Fruit fly (Drosophila melanogaster) whole organism, embryonic: ENCODE data around the gene Tim13.
A peak's percentile ranks its signal among the peaks of the same experiment; 100 is the strongest.

ENCODE experiments used
- Abd-B ChIP-seq: fragments of 200-800 bp; sonication (Bioruptor generic); optimal IDR thresholded peaks from 2 replicates; lab custom pipeline; 2018; ENCODE audit warnings: missing biosample characterization, mild to moderate bottlenecking, missing genetic modification characterization, moderate library complexity
- BEAF-32 ChIP-seq: fragments of 200-800 bp; sonication (Bioruptor generic); optimal IDR thresholded peaks from 3 replicates; lab custom pipeline; 2017; ENCODE audit warnings: missing biosample characterization, missing genetic modification characterization, mild to moderate bottlenecking, moderate library complexity, missing genetic modification reagents
- CG11504 ChIP-seq: fragments of 200-800 bp; sonication (Bioruptor generic); optimal IDR thresholded peaks from 3 replicates; lab custom pipeline; 2019; ENCODE audit warnings: missing biosample characterization, mild to moderate bottlenecking, missing genetic modification characterization, moderate library complexity
- CG11560 ChIP-seq: fragments of 200-800 bp; sonication (Bioruptor generic); IDR thresholded peaks from 3 replicates; pipeline ENCODE4 v1.3.6; 2022; ENCODE audit warnings: missing biosample characterization, missing genetic modification characterization
- CG12391 ChIP-seq: fragments of 200-800 bp; sonication (Bioruptor generic); optimal IDR thresholded peaks from 3 replicates; lab custom pipeline; 2018; ENCODE audit warnings: missing biosample characterization, mild to moderate bottlenecking, missing genetic modification characterization, moderate library complexity
- CG12744 ChIP-seq: fragments of 200-800 bp; sonication (Bioruptor generic); optimal IDR thresholded peaks from 2 replicates; lab custom pipeline; 2016; ENCODE audit warnings: missing biosample characterization, missing genetic modification characterization
- CG13624 ChIP-seq: fragments of 200-800 bp; sonication (Bioruptor generic); optimal IDR thresholded peaks from 2 replicates; lab custom pipeline; 2016; ENCODE audit warnings: missing biosample characterization, missing genetic modification characterization
- CG14014 ChIP-seq: fragments of 200-800 bp; sonication (Bioruptor generic); IDR thresholded peaks from 2 replicates; pipeline ENCODE4 v1.3.6; 2022; ENCODE audit warnings: missing biosample characterization, missing genetic modification characterization
- CG14710 ChIP-seq: fragments of 200-800 bp; sonication (Bioruptor generic); optimal IDR thresholded peaks from 3 replicates; lab custom pipeline; 2019; ENCODE audit warnings: missing biosample characterization, mild to moderate bottlenecking, missing genetic modification characterization, moderate library complexity
- CG16815 ChIP-seq: fragments of 200-800 bp; sonication (Bioruptor generic); optimal IDR thresholded peaks from 3 replicates; lab custom pipeline; 2017; ENCODE audit warnings: missing biosample characterization, mild to moderate bottlenecking, missing genetic modification characterization
- CG1792 ChIP-seq: fragments of 200-800 bp; sonication (Bioruptor generic); optimal IDR thresholded peaks from 2 replicates; lab custom pipeline; 2016; ENCODE audit warnings: missing biosample characterization, missing genetic modification characterization
- CG30403 ChIP-seq: fragments of 200-800 bp; sonication (Bioruptor generic); optimal IDR thresholded peaks from 3 replicates; lab custom pipeline; 2016; ENCODE audit warnings: missing biosample characterization, missing genetic modification characterization
- CG34224 ChIP-seq: fragments of 200-800 bp; sonication (Bioruptor generic); IDR thresholded peaks from 3 replicates; pipeline ENCODE4 v1.3.6; 2022; ENCODE audit warnings: missing biosample characterization, missing genetic modification characterization; ENCODE audit not compliant: partially characterized antibody
- CG3995 ChIP-seq: fragments of 200-800 bp; sonication (Bioruptor generic); optimal IDR thresholded peaks from 3 replicates; lab custom pipeline; 2016; ENCODE audit warnings: missing biosample characterization, missing genetic modification characterization
- CG4360 ChIP-seq: fragments of 200-800 bp; sonication (Bioruptor generic); IDR thresholded peaks from 2 replicates; pipeline ENCODE4 v1.3.6; 2022; ENCODE audit warnings: missing biosample characterization, missing genetic modification characterization
- CG4820 ChIP-seq: fragments of 200-800 bp; sonication (Bioruptor generic); optimal IDR thresholded peaks from 3 replicates; lab custom pipeline; 2016; ENCODE audit warnings: missing biosample characterization, missing genetic modification characterization
- CG5245 ChIP-seq: fragments of 200-800 bp; sonication (Bioruptor generic); optimal IDR thresholded peaks from 3 replicates; lab custom pipeline; 2016; ENCODE audit warnings: missing biosample characterization, missing genetic modification characterization
- CG6791 ChIP-seq: fragments of 200-800 bp; sonication (Bioruptor generic); IDR thresholded peaks from 3 replicates; pipeline ENCODE4 v1.3.6; 2022; ENCODE audit warnings: missing biosample characterization, missing genetic modification characterization; ENCODE audit not compliant: partially characterized antibody
- CG7987 ChIP-seq: fragments of 200-800 bp; sonication (Bioruptor generic); optimal IDR thresholded peaks from 2 replicates; lab custom pipeline; 2018; ENCODE audit warnings: missing biosample characterization, mild to moderate bottlenecking, missing genetic modification characterization, moderate library complexity
- CHES-1-like ChIP-seq: fragments of 200-800 bp; sonication (Bioruptor generic); optimal IDR thresholded peaks from 2 replicates; lab custom pipeline; 2016; ENCODE audit warnings: missing biosample characterization, missing genetic modification characterization
- Dref ChIP-seq: fragments of 200-800 bp; sonication (Bioruptor generic); IDR thresholded peaks from 2 replicates; pipeline ENCODE4 v1.3.6; 2022; ENCODE audit warnings: missing biosample characterization, missing genetic modification characterization
- Ets65A ChIP-seq: fragments of 200-800 bp; sonication (Bioruptor generic); peaks from one replicate; lab custom pipeline; 2016; ENCODE audit warnings: missing biosample characterization, missing genetic modification characterization
- GATAe ChIP-seq: fragments of 200-800 bp; sonication (Bioruptor generic); conservative IDR thresholded peaks from 2 replicates; pipeline ENCODE4 v1.3.6; 2022; ENCODE audit warnings: missing biosample characterization, missing genetic modification characterization
- Gug ChIP-seq: fragments of 200-800 bp; sonication (Bioruptor generic); IDR thresholded peaks from 4 replicates; pipeline ENCODE4 v1.3.6; 2022; ENCODE audit warnings: missing biosample characterization, missing genetic modification characterization
- Neu2 ChIP-seq: fragments of 200-800 bp; sonication (Bioruptor generic); optimal IDR thresholded peaks from 3 replicates; lab custom pipeline; 2016; ENCODE audit warnings: missing biosample characterization, missing genetic modification characterization, borderline replicate concordance
- Opbp ChIP-seq: fragments of 200-800 bp; sonication (Bioruptor generic); IDR thresholded peaks from 3 replicates; pipeline ENCODE4 v1.3.6; 2022; ENCODE audit warnings: missing biosample characterization, missing genetic modification characterization; ENCODE audit not compliant: partially characterized antibody
- Vsx1 ChIP-seq: fragments of 200-800 bp; sonication (Bioruptor generic); optimal IDR thresholded peaks from 2 replicates; lab custom pipeline; 2017; ENCODE audit warnings: missing biosample characterization, mild to moderate bottlenecking, missing genetic modification characterization, missing genetic modification reagents
- bcd ChIP-seq: fragments of 200-800 bp; sonication (Bioruptor generic); optimal IDR thresholded peaks from 2 replicates; lab custom pipeline; 2017; ENCODE audit warnings: missing biosample characterization, mild to moderate bottlenecking, missing genetic modification characterization
- crp ChIP-seq, 2 experiments: fragments of 200-800 bp; sonication (Bioruptor generic); optimal IDR thresholded peaks; 2 replicates in 1 of 2; 3 replicates in 1 of 2; lab custom pipeline; 2017; ENCODE audit warnings: missing biosample characterization in 2 of 2, missing genetic modification characterization in 2 of 2, mild to moderate bottlenecking in 1 of 2, moderate library complexity in 1 of 2
- dm ChIP-seq: fragments of 200-800 bp; sonication (Bioruptor generic); optimal IDR thresholded peaks from 3 replicates; lab custom pipeline; 2016; ENCODE audit warnings: missing biosample characterization, missing genetic modification characterization
- dpn ChIP-seq, 2 experiments: fragments of 200-800 bp; sonication (Bioruptor generic); optimal IDR thresholded peaks; 3 replicates each; lab custom pipeline; 2016; ENCODE audit warnings: missing biosample characterization in 2 of 2, missing genetic modification characterization in 2 of 2
- ewg ChIP-seq: fragments of 200-800 bp; sonication (Bioruptor generic); optimal IDR thresholded peaks from 3 replicates; lab custom pipeline; 2017; ENCODE audit warnings: mild to moderate bottlenecking, missing biosample characterization, missing genetic modification reagents, missing genetic modification characterization
- gfzf ChIP-seq: fragments of 200-800 bp; sonication (Bioruptor generic); optimal IDR thresholded peaks from 2 replicates; lab custom pipeline; 2016; ENCODE audit warnings: missing biosample characterization, mild to moderate bottlenecking, missing genetic modification characterization, moderate library complexity
- hb ChIP-seq: fragments of 200-800 bp; sonication (Bioruptor generic); IDR thresholded peaks from 3 replicates; pipeline ENCODE4 v1.3.6; 2022; ENCODE audit warnings: missing biosample characterization, missing genetic modification characterization; ENCODE audit not compliant: partially characterized antibody
- hbn ChIP-seq: fragments of 200-800 bp; sonication (Bioruptor generic); IDR thresholded peaks from 2 replicates; pipeline ENCODE4 v1.3.6; 2022; ENCODE audit warnings: missing biosample characterization, missing genetic modification characterization; ENCODE audit not compliant: partially characterized antibody
- inv ChIP-seq: fragments of 200-800 bp; sonication (Bioruptor generic); IDR thresholded peaks from 2 replicates; pipeline ENCODE4 v1.3.6; 2022; ENCODE audit warnings: missing biosample characterization, missing genetic modification characterization; ENCODE audit not compliant: partially characterized antibody
- knrl ChIP-seq: fragments of 200-800 bp; sonication (Bioruptor generic); IDR thresholded peaks from 3 replicates; pipeline ENCODE4 v1.3.6; 2022; ENCODE audit warnings: missing biosample characterization, missing genetic modification characterization; ENCODE audit not compliant: partially characterized antibody
- lilli ChIP-seq: fragments of 200-800 bp; sonication (Bioruptor generic); optimal IDR thresholded peaks from 3 replicates; lab custom pipeline; 2016; ENCODE audit warnings: missing biosample characterization, missing genetic modification characterization
- mam ChIP-seq: fragments of 200-800 bp; sonication (Bioruptor generic); optimal IDR thresholded peaks from 3 replicates; lab custom pipeline; 2016; ENCODE audit warnings: missing biosample characterization, missing genetic modification characterization
- nerfin-2 ChIP-seq: fragments of 200-800 bp; sonication (Bioruptor generic); IDR thresholded peaks from 2 replicates; pipeline ENCODE4 v1.3.6; 2022; ENCODE audit warnings: missing biosample characterization, missing genetic modification characterization; ENCODE audit not compliant: partially characterized antibody
- p53 ChIP-seq: fragments of 200-800 bp; sonication (Bioruptor generic); optimal IDR thresholded peaks from 2 replicates; lab custom pipeline; 2016; ENCODE audit warnings: missing biosample characterization, missing genetic modification characterization
- phol ChIP-seq: fragments of 200-800 bp; sonication (Bioruptor generic); optimal IDR thresholded peaks from 3 replicates; lab custom pipeline; 2018; ENCODE audit warnings: missing biosample characterization, mild to moderate bottlenecking, missing genetic modification characterization, moderate library complexity
- shn ChIP-seq: fragments of 200-800 bp; sonication (Bioruptor generic); optimal IDR thresholded peaks from 3 replicates; lab custom pipeline; 2016; ENCODE audit warnings: missing biosample characterization, missing genetic modification characterization
- sim ChIP-seq: fragments of 200-800 bp; sonication (Bioruptor generic); IDR thresholded peaks from 2 replicates; pipeline ENCODE4 v1.3.6; 2022; ENCODE audit warnings: missing biosample characterization, missing genetic modification characterization
- slp2 ChIP-seq: fragments of 200-800 bp; sonication (Bioruptor generic); optimal IDR thresholded peaks from 2 replicates; lab custom pipeline; 2016; ENCODE audit warnings: missing biosample characterization, missing genetic modification characterization
- sna ChIP-seq: fragments of 200-800 bp; sonication (Bioruptor generic); IDR thresholded peaks from 2 replicates; pipeline ENCODE4 v1.3.6; 2022; ENCODE audit warnings: missing biosample characterization, missing genetic modification characterization; ENCODE audit not compliant: partially characterized antibody
- sob ChIP-seq: fragments of 200-800 bp; sonication (Bioruptor generic); IDR thresholded peaks from 2 replicates; pipeline ENCODE4 v1.3.6; 2022; ENCODE audit warnings: missing biosample characterization, missing genetic modification characterization
- vnd ChIP-seq: fragments of 200-800 bp; sonication (Bioruptor generic); IDR thresholded peaks from 3 replicates; pipeline ENCODE4 v1.3.6; 2022; ENCODE audit warnings: missing biosample characterization, missing genetic modification characterization; ENCODE audit not compliant: partially characterized antibody
- zen2 ChIP-seq: fragments of 200-800 bp; sonication (Bioruptor generic); IDR thresholded peaks from 3 replicates; pipeline ENCODE4 v1.3.6; 2022; ENCODE audit warnings: missing biosample characterization, missing genetic modification characterization; ENCODE audit not compliant: partially characterized antibody

The Tim13 gene

dm6 chr3L:11789773-11790172 lies 15.5 kb upstream of the Tim13 start, which contains the start of gene Pi3K68D (continued):
- peak; percentile 6 for TF ChIP-seq shn (GFP tag; lab: Kevin White, UChicago)
- TF ChIP-seq GATAe (GFP tag; lab: Robert Waterston, UW): no peak
- peak; percentile 15 for TF ChIP-seq CG7987 (GFP tag; lab: Kevin White, UChicago)
- TF ChIP-seq dm (GFP tag; lab: Kevin White, UChicago): no peak
- no peak for TF ChIP-seq CG5245 (GFP tag; lab: Kevin White, UChicago)
- TF ChIP-seq Opbp: peak; percentile 97
- TF ChIP-seq dpn (GFP tag; optimal IDR thresholded peaks at IDR 0.05; lab: Kevin White, UChicago): peak; percentile 13 to 17
- peak; percentile 47 for TF ChIP-seq phol (tag; lab: Kevin White, UChicago)
- no peak for TF ChIP-seq Gug
- TF ChIP-seq crp (GFP tag; optimal IDR thresholded peaks at IDR 0.05; lab: Kevin White, UChicago): peak in 1 of 2 experiments; percentile 65
- peak; percentile 94 for TF ChIP-seq Dref (GFP tag; lab: Robert Waterston, UW)
- peak; percentile 2 for TF ChIP-seq slp2
- TF ChIP-seq CG1792 (GFP tag; lab: Kevin White, UChicago): peak; percentile 8
- peak; percentile 92 for TF ChIP-seq inv (GFP tag; lab: Robert Waterston, UW)
- TF ChIP-seq CG4820 (GFP tag; lab: Kevin White, UChicago): no peak
- TF ChIP-seq zen2 (GFP tag; lab: Robert Waterston, UW): peak; percentile 85
- TF ChIP-seq hb (GFP tag; lab: Robert Waterston, UW): peak; percentile 90
- peak; percentile 36 for TF ChIP-seq lilli (GFP tag; lab: Kevin White, UChicago)
- no peak for TF ChIP-seq sim
- peak; percentile 52 for TF ChIP-seq CG13624 (GFP tag; lab: Kevin White, UChicago)
- peak; percentile 94 for TF ChIP-seq CG6791 (GFP tag; lab: Robert Waterston, UW)
- peak; percentile 13 for TF ChIP-seq p53
- peak; percentile 16 for TF ChIP-seq Ets65A (GFP tag; lab: Kevin White, UChicago)
- peak; percentile 74 for TF ChIP-seq Neu2 (GFP tag; lab: Kevin White, UChicago)
- no peak for TF ChIP-seq bcd (GFP tag; lab: Kevin White, UChicago)
- peak; percentile 37 for TF ChIP-seq CG12391 (tag; lab: Kevin White, UChicago)
- TF ChIP-seq CG30403 (GFP tag; lab: Kevin White, UChicago): no peak
- no peak for TF ChIP-seq CG16815 (GFP tag; lab: Kevin White, UChicago)
- peak; percentile 21 for TF ChIP-seq mam (GFP tag; lab: Kevin White, UChicago)
- TF ChIP-seq CG11504 (tag; lab: Kevin White, UChicago): peak; percentile 48
- TF ChIP-seq nerfin-2 (GFP tag; lab: Robert Waterston, UW): peak; percentile 88
- TF ChIP-seq CG14014: no peak
- peak; percentile 63 for TF ChIP-seq CG14710 (tag; lab: Kevin White, UChicago)
- peak; percentile 67 for TF ChIP-seq gfzf (GFP tag; lab: Kevin White, UChicago)
- TF ChIP-seq CG12744 (GFP tag; lab: Kevin White, UChicago): no peak
- TF ChIP-seq ewg (GFP tag; lab: Kevin White, UChicago): peak; percentile 85
- 0 out of 2 replicates have a peak, but pooled peaks have one; percentile 16 for TF ChIP-seq sob (GFP tag; lab: Robert Waterston, UW)
- peak; percentile 95 for TF ChIP-seq CG34224 (GFP tag; lab: Robert Waterston, UW)
- TF ChIP-seq CG4360 (GFP tag; lab: Robert Waterston, UW): no peak
- peak; percentile 95 for TF ChIP-seq knrl (GFP tag; lab: Robert Waterston, UW)
- TF ChIP-seq CG11560 (tag; lab: Robert Waterston, UW): peak; percentile 49; the same call in 1 of the 3 replicates
- peak; percentile 97 for TF ChIP-seq BEAF-32 (GFP tag; lab: Kevin White, UChicago)
- peak; percentile 88 for TF ChIP-seq vnd (GFP tag; lab: Robert Waterston, UW)
- TF ChIP-seq hbn (GFP tag; lab: Robert Waterston, UW): peak; percentile 89
- no peak for TF ChIP-seq Vsx1 (GFP tag; lab: Kevin White, UChicago)
- no peak for TF ChIP-seq Abd-B (GFP tag; lab: Kevin White, UChicago)
- peak; percentile 71 for TF ChIP-seq CG3995
- TF ChIP-seq sna: peak; percentile 86
- peak; percentile 43 for TF ChIP-seq CHES-1-like (GFP tag; lab: Kevin White, UChicago)
